Fruit fly (Drosophila melanogaster) Kc167 (cell line): ENCODE results near the gene mRpS22.

Experiments
- Myc ChIP-seq: fragments of >200 bp; optimal IDR thresholded peaks from 2 replicates; lab custom pipeline; 2017; ENCODE audit warnings: missing external identifiers
- Sin3A ChIP-seq: fragments of >200 bp; optimal IDR thresholded peaks from 2 replicates; lab custom pipeline; 2018; ENCODE audit warnings: missing external identifiers
- h ChIP-seq: fragments of >200 bp; optimal IDR thresholded peaks from 3 replicates; lab custom pipeline; 2018; ENCODE audit warnings: missing external identifiers
- insv ChIP-seq: fragments of >200 bp; optimal IDR thresholded peaks from 3 replicates; lab custom pipeline; 2018; ENCODE audit warnings: missing external identifiers
- psq ChIP-seq: fragments of >200 bp; optimal IDR thresholded peaks from 2 replicates; lab custom pipeline; 2017; ENCODE audit warnings: missing external identifiers
- ttk ChIP-seq: sonication (Bioruptor generic); optimal IDR thresholded peaks from 2 replicates; lab custom pipeline; 2017; ENCODE audit warnings: missing external identifiers

dm6 chr3R:27928984-27929924 lies 12.5 kb downstream of the mRpS22 start:
- TF ChIP-seq psq (lab: Kevin White, UChicago) (no peak), Sin3A (lab: Kevin White, UChicago) (no peak), h (no peak), ttk (lab: Kevin White, UChicago) (no peak), Myc (no peak), insv (lab: Kevin White, UChicago) (no peak)
